Worm (Caenorhabditis elegans) whole organism, mixed stage, embryonic: ENCODE measurements around the gene ZK637.14.
A peak's percentile ranks its signal among the peaks of the same experiment; 100 is the strongest.

Source experiments
- ceh-39 ChIP-seq: fragments of 150-350 bp; optimal IDR thresholded peaks from 2 replicates; lab custom pipeline; 2014; ENCODE audit warnings: missing biosample characterization, missing genetic modification characterization
- ceh-43 ChIP-seq: fragments of 200-800 bp; sonication (Bioruptor generic); optimal IDR thresholded peaks from 2 replicates; lab custom pipeline; 2018; ENCODE audit warnings: mild to moderate bottlenecking, missing genetic modification characterization, moderate library complexity, missing compliant biosample characterization
- elt-1 ChIP-seq: sonication (generic microtip); optimal IDR thresholded peaks from 2 replicates; lab custom pipeline; 2017; ENCODE audit warnings: missing genetic modification characterization, mild to moderate bottlenecking, missing compliant biosample characterization, antibody characterized with exemption, moderate library complexity, borderline replicate concordance; ENCODE audit not compliant: insufficient read depth
- elt-3 ChIP-seq: fragments of 150-350 bp; optimal IDR thresholded peaks from 2 replicates; lab custom pipeline; 2014; ENCODE audit warnings: missing biosample characterization, missing genetic modification characterization
- ham-2 ChIP-seq: fragments of 200-800 bp; sonication (Bioruptor generic); optimal IDR thresholded peaks from 2 replicates; lab custom pipeline; 2018; ENCODE audit warnings: mild to moderate bottlenecking, missing genetic modification characterization, missing compliant biosample characterization
- lin-13 ChIP-seq: fragments of 150-350 bp; optimal IDR thresholded peaks from 2 replicates; lab custom pipeline; 2014; ENCODE audit warnings: missing biosample characterization, missing genetic modification characterization
- nhr-76 ChIP-seq: sonication (generic microtip); optimal IDR thresholded peaks from 2 replicates; lab custom pipeline; 2017; ENCODE audit warnings: missing biosample characterization, missing genetic modification characterization
- unc-62 ChIP-seq: fragments of 150-350 bp; optimal IDR thresholded peaks from 2 replicates; lab custom pipeline; 2014; ENCODE audit warnings: missing biosample characterization, missing genetic modification reagents, missing genetic modification characterization

The ZK637.14 gene

ce11 chrIII:8839813-8840212 lies 49.1 kb downstream of the ZK637.14 start:
- TF ChIP-seq lin-13, result no peak
- TF ChIP-seq ceh-43 (GFP tag; lab: Kevin White, UChicago), result no peak
- TF ChIP-seq nhr-76 (tag; lab: Kevin White, UChicago), result no peak
- TF ChIP-seq ham-2 (GFP tag; lab: Kevin White, UChicago), result peak; percentile 77
- peak; percentile 26 for TF ChIP-seq elt-1 (tag; lab: Kevin White, UChicago)
- no peak for TF ChIP-seq elt-3
- no peak for TF ChIP-seq ceh-39 (tag; lab: Kevin White, UChicago)
- TF ChIP-seq unc-62, result no peak
- TF ChIP-seq, all 35 proteins: peak for 2
